Fruit fly (Drosophila melanogaster): ENCODE results near the gene Nup154.

Gene Nup154

DNA sequence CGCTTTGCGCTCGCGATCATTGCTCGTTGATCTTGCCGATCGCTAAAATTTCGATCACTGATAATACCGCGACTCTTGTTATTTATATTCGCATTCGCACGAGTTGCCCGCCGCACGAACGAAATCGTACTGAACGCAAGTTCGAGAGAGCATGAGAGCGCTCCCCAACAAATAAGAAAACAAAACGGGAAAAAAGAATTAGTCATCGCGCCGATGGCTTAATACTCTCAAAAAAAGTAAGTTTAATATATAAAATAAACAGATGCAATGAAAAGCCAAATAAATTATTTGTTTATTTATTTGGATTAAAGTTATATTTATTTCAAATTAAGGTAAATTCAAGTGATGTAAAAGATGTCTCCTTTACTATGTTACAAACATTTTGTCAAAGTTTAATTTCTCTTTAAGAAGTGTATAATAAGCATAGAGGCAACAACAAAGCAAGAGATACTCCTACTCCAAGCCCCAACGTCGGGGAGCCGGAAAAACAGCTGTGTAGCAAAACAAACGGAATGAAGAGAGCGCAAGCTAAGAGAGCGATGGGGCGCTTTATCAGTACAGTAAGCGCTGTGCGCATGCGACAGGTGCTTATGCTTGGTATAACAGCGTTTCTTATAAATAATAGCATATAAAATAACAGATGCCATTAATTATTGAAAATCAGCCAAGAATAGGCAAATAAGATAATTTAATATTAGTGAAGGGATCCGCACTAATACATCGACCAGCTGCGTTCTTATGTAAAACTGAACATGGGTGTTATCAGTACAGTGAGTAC, 52.9 kb downstream of the Nup154 start (continued):
- TF ChIP-seq Oli (tag; optimal IDR thresholded peaks at IDR 0.05) = peak; percentile 82
- TF ChIP-seq dmrt11E (tag; optimal IDR thresholded peaks at IDR 0.05) = peak; percentile 66
- TF ChIP-seq CG14710 (tag; optimal IDR thresholded peaks at IDR 0.05) = peak; percentile 77
- peak; percentile 56 for TF ChIP-seq CG30431 (GFP tag; optimal IDR thresholded peaks at IDR 0.05)
- peak; percentile 49 for TF ChIP-seq dm (GFP tag; optimal IDR thresholded peaks at IDR 0.05)
- peak; percentile 66 for TF ChIP-seq CG1602 (GFP tag; optimal IDR thresholded peaks at IDR 0.05)
- TF ChIP-seq zen (tag; optimal IDR thresholded peaks at IDR 0.05) = no peak
- TF ChIP-seq CG32532 (GFP tag; IDR thresholded peaks at IDR 0.05) = peak; percentile 55
- TF ChIP-seq CG15479 (GFP tag; optimal IDR thresholded peaks at IDR 0.05) = no peak
- peak; percentile 41 for TF ChIP-seq CG8944 (GFP tag; optimal IDR thresholded peaks at IDR 0.05)
- no peak for TF ChIP-seq CG5245 (GFP tag; optimal IDR thresholded peaks at IDR 0.05)
- TF ChIP-seq BEAF-32 (GFP tag; optimal IDR thresholded peaks at IDR 0.05) = no peak
- TF ChIP-seq CG14965 (GFP tag; optimal IDR thresholded peaks at IDR 0.05; ENCODE audit: borderline replicate concordance) = no peak
- TF ChIP-seq tin (GFP tag; optimal IDR thresholded peaks at IDR 0.05) = peak; percentile 55
- TF ChIP-seq MBD-R2 (GFP tag; IDR thresholded peaks at IDR 0.05) = no peak; the same call in 1 of the 2 replicates
- TF ChIP-seq pros (GFP tag; optimal IDR thresholded peaks at IDR 0.05) = no peak
- TF ChIP-seq NC2α (GFP tag; optimal IDR thresholded peaks at IDR 0.05) = peak; percentile 46
- TF ChIP-seq CG11504 (tag; optimal IDR thresholded peaks at IDR 0.05) = peak; percentile 87
- no peak for TF ChIP-seq pzg (GFP tag; optimal IDR thresholded peaks at IDR 0.05)
- TF ChIP-seq kni (GFP tag; optimal IDR thresholded peaks at IDR 0.05) = no peak
- peak; percentile 52 for TF ChIP-seq sqz (GFP tag; optimal IDR thresholded peaks at IDR 0.05)
- no peak for TF ChIP-seq CG2129 (GFP tag; IDR thresholded peaks at IDR 0.05; ENCODE audit: partially characterized antibody)
- peak in 1 of 3 experiments; percentile 67 for TF ChIP-seq lola (GFP tag; optimal IDR thresholded peaks at IDR 0.05)
- TF ChIP-seq CG33213 (GFP tag; optimal IDR thresholded peaks at IDR 0.05) = no peak
- TF ChIP-seq Kr (GFP tag; optimal IDR thresholded peaks at IDR 0.05) = no peak
- TF ChIP-seq CG43689 (GFP tag; IDR thresholded peaks at IDR 0.05) = peak; percentile 57
- no peak for TF ChIP-seq corto (GFP tag; optimal IDR thresholded peaks at IDR 0.05)
- peak; percentile 72 for TF ChIP-seq ttk (GFP tag; IDR thresholded peaks at IDR 0.05)
- no peak for TF ChIP-seq hb (GFP tag; IDR thresholded peaks at IDR 0.05; ENCODE audit: partially characterized antibody)
- TF ChIP-seq p53 (GFP tag; optimal IDR thresholded peaks at IDR 0.05) = no peak
- no peak for TF ChIP-seq Dip2 (GFP tag; IDR thresholded peaks at IDR 0.05)
- TF ChIP-seq fru (optimal IDR thresholded peaks at IDR 0.05) = no peak
- peak; percentile 58 for TF ChIP-seq CG7786 (GFP tag; optimal IDR thresholded peaks at IDR 0.05)
- TF ChIP-seq Hr3 (GFP tag; optimal IDR thresholded peaks at IDR 0.05) = peak; percentile 79
- TF ChIP-seq Eip74EF (GFP tag; optimal IDR thresholded peaks at IDR 0.05) = peak in 1 of 2 experiments; percentile 76
- TF ChIP-seq fd64A (GFP tag; optimal IDR thresholded peaks at IDR 0.05) = peak; percentile 26
- peak; percentile 84 for TF ChIP-seq CG2712 (tag; optimal IDR thresholded peaks at IDR 0.05)
- peak; percentile 40 for TF ChIP-seq CG30020 (tag; optimal IDR thresholded peaks at IDR 0.05)
- TF ChIP-seq CG15696 (tag; optimal IDR thresholded peaks at IDR 0.05) = no peak
- peak; percentile 75 for TF ChIP-seq BtbVII (GFP tag; optimal IDR thresholded peaks at IDR 0.05)
- TF ChIP-seq CG14860 (GFP tag; IDR thresholded peaks at IDR 0.05; ENCODE audit: partially characterized antibody) = no peak
- TF ChIP-seq CG11398 (GFP tag; optimal IDR thresholded peaks at IDR 0.05) = peak; percentile 29
- peak; percentile 72 for TF ChIP-seq NC2β (GFP tag; optimal IDR thresholded peaks at IDR 0.05)
- TF ChIP-seq pita (GFP tag; optimal IDR thresholded peaks at IDR 0.05) = no peak
- TF ChIP-seq Xbp1 (GFP tag; optimal IDR thresholded peaks at IDR 0.05) = peak; percentile 80
- peak; percentile 81 for TF ChIP-seq nmo (GFP tag; optimal IDR thresholded peaks at IDR 0.05)
- TF ChIP-seq sug (tag; optimal IDR thresholded peaks at IDR 0.05) = peak; percentile 94
- TF ChIP-seq Myb (GFP tag; optimal IDR thresholded peaks at IDR 0.05) = peak; percentile 48
